Fruit fly (Drosophila melanogaster): ENCODE results near the gene mys.

Gene mys

DNA sequence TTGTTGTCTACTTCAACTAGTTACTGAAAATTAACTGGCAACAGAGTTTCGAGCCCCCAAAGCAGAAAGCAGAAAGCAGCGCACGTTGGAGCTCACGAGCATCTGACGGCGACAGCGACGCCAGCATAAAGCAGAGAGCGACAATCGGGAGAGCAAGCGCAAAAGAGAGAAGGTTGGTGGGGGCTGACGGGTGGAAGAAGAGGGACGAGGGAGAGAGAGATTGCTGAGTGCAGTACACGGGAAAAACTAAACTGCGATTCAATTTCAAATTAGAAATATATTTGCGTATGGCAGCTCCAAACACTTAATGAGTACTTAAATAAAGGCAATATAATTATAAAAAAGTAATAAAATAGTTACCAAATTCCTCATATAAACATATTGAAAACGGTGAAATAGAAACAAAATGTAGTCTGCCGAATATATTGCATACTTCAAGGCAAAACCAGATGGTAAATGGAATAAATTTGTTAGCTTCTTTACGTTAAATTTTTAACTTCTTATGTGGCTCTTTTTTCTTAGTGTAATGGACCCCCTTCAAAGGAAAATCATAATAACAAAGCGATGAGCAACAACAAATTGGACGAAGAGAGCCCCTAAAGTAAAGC is 30.7 kb downstream of the mys start (continued):
- TF ChIP-seq toy (GFP tag; IDR thresholded peaks at IDR 0.05) (peak; percentile 82), CG11456 (GFP tag; IDR thresholded peaks at IDR 0.05) (peak; percentile 88), CG7271 (tag; optimal IDR thresholded peaks at IDR 0.05) (peak; percentile 39), CG8388 (GFP tag; optimal IDR thresholded peaks at IDR 0.05) (peak; percentile 91), CG2120 (GFP tag; optimal IDR thresholded peaks at IDR 0.05) (peak; percentile 95), CG16815 (GFP tag; optimal IDR thresholded peaks at IDR 0.05) (peak; percentile 87), Scr (GFP tag; IDR thresholded peaks at IDR 0.05; ENCODE audit: partially characterized antibody) (no peak), Stat92E (GFP tag; optimal IDR thresholded peaks at IDR 0.05) (peak in 1 of 3 experiments; percentile 90), Meics (GFP tag; optimal IDR thresholded peaks at IDR 0.05) (peak; percentile 97), Bteb2 (GFP tag; optimal IDR thresholded peaks at IDR 0.05) (peak; percentile 85), Fer2 (tag; optimal IDR thresholded peaks at IDR 0.05) (peak; percentile 92), CG12744 (GFP tag; optimal IDR thresholded peaks at IDR 0.05) (peak; percentile 84), sna (GFP tag; IDR thresholded peaks at IDR 0.05; ENCODE audit: partially characterized antibody) (no peak), trem (tag; optimal IDR thresholded peaks at IDR 0.05) (peak; percentile 88), CG34224 (GFP tag; IDR thresholded peaks at IDR 0.05; ENCODE audit: partially characterized antibody) (no peak), ara (GFP tag; IDR thresholded peaks at IDR 0.05) (peak; percentile 85), CG5180 (GFP tag; optimal IDR thresholded peaks at IDR 0.05) (peak; percentile 90), CG8924 (tag; optimal IDR thresholded peaks at IDR 0.05) (peak; percentile 97), pb (GFP tag; optimal IDR thresholded peaks at IDR 0.05) (peak; percentile 61), Sry-δ (GFP tag; optimal IDR thresholded peaks at IDR 0.05) (peak; percentile 21), CkIIα-i1 (GFP tag; IDR thresholded peaks at IDR 0.05) (peak; percentile 51; the same call in 1 of the 2 replicates), Camta (GFP tag; optimal IDR thresholded peaks at IDR 0.05) (peak; percentile 88), hb (GFP tag; IDR thresholded peaks at IDR 0.05; ENCODE audit: partially characterized antibody) (no peak), gro (GFP tag; optimal IDR thresholded peaks at IDR 0.05) (no peak), NfI (GFP tag; optimal IDR thresholded peaks at IDR 0.05) (peak; percentile 95), Fer3 (tag; optimal IDR thresholded peaks at IDR 0.05) (peak; percentile 95), rib (GFP tag; IDR thresholded peaks at IDR 0.05) (peak; percentile 70), ab (GFP tag; optimal IDR thresholded peaks at IDR 0.05) (peak; percentile 56), ems (GFP tag; optimal IDR thresholded peaks at IDR 0.05) (peak; percentile 77), grn (GFP tag; optimal IDR thresholded peaks at IDR 0.05) (peak; percentile 52), BEAF-32 (GFP tag; optimal IDR thresholded peaks at IDR 0.05) (peak; percentile 6), CG4617 (GFP tag; optimal IDR thresholded peaks at IDR 0.05; ENCODE audit: borderline replicate concordance) (peak; percentile 68), p53 (GFP tag; optimal IDR thresholded peaks at IDR 0.05) (no peak), cwo (GFP tag; optimal IDR thresholded peaks at IDR 0.05) (peak; percentile 93), salm (tag; optimal IDR thresholded peaks at IDR 0.05) (peak; percentile 90), CG7745 (tag; optimal IDR thresholded peaks at IDR 0.05) (no peak), Xrp1 (GFP tag; IDR thresholded peaks at IDR 0.05) (peak; percentile 93), gfzf (GFP tag; optimal IDR thresholded peaks at IDR 0.05) (no peak), Dref (GFP tag; IDR thresholded peaks at IDR 0.05) (no peak), CG14860 (GFP tag; IDR thresholded peaks at IDR 0.05; ENCODE audit: partially characterized antibody) (no peak), CG18476 (GFP tag; optimal IDR thresholded peaks at IDR 0.05) (peak; percentile 91), CG8281 (tag; optimal IDR thresholded peaks at IDR 0.05) (peak; percentile 83), sd (tag; optimal IDR thresholded peaks at IDR 0.05) (peak; percentile 86), CG18599 (GFP tag; optimal IDR thresholded peaks at IDR 0.05) (peak; percentile 97), exex (tag; optimal IDR thresholded peaks at IDR 0.05) (peak; percentile 82), unpg (GFP tag; optimal IDR thresholded peaks at IDR 0.05) (peak; percentile 94), Opbp (GFP tag; IDR thresholded peaks at IDR 0.05; ENCODE audit: partially characterized antibody) (no peak), CG3281 (GFP tag; optimal IDR thresholded peaks at IDR 0.05) (peak; percentile 95)
